Fruit fly (Drosophila melanogaster) whole organism, embryonic: ENCODE results near the gene RpS28b.

Experiments used
- Atf3 ChIP-seq: fragments of 200-800 bp; sonication (Bioruptor generic); optimal IDR thresholded peaks from 3 replicates; lab custom pipeline; 2016; ENCODE audit warnings: missing biosample characterization, missing genetic modification characterization
- Awh ChIP-seq: fragments of 200-800 bp; sonication (Bioruptor generic); IDR thresholded peaks from 2 replicates; pipeline ENCODE4, ENCODE4 v1.3.6; 2022; ENCODE audit warnings: missing biosample characterization, missing genetic modification characterization
- CG11093 ChIP-seq: fragments of 200-800 bp; sonication (Bioruptor generic); IDR thresholded peaks from 3 replicates; pipeline ENCODE4 v1.3.6; 2022; ENCODE audit warnings: missing biosample characterization, missing genetic modification characterization
- CG11247 ChIP-seq: fragments of 200-800 bp; sonication (Bioruptor generic); IDR thresholded peaks from 2 replicates; pipeline ENCODE4 v1.3.6; 2022; ENCODE audit warnings: missing biosample characterization, missing genetic modification characterization
- CG11696 ChIP-seq: fragments of 200-800 bp; sonication (Bioruptor generic); IDR thresholded peaks from 2 replicates; pipeline ENCODE4 v1.3.6; 2022; ENCODE audit warnings: missing biosample characterization, missing genetic modification characterization
- CG12071 ChIP-seq: fragments of 200-800 bp; sonication (Bioruptor generic); optimal IDR thresholded peaks from 3 replicates; lab custom pipeline; 2018; ENCODE audit warnings: missing biosample characterization, mild to moderate bottlenecking, missing genetic modification characterization
- CG12236 ChIP-seq: fragments of 200-800 bp; sonication (Bioruptor generic); optimal IDR thresholded peaks from 2 replicates; lab custom pipeline; 2016; ENCODE audit warnings: missing biosample characterization, missing genetic modification characterization
- CG1529 ChIP-seq: fragments of 200-800 bp; sonication (Bioruptor generic); optimal IDR thresholded peaks from 3 replicates; lab custom pipeline; 2018; ENCODE audit warnings: missing biosample characterization, missing genetic modification characterization
- CG15601 ChIP-seq: fragments of 200-800 bp; sonication (Bioruptor generic); optimal IDR thresholded peaks from 3 replicates; lab custom pipeline; 2019; ENCODE audit warnings: missing biosample characterization, mild to moderate bottlenecking, missing genetic modification characterization, moderate library complexity
- CG1647 ChIP-seq: fragments of 200-800 bp; sonication (Bioruptor generic); optimal IDR thresholded peaks from 3 replicates; lab custom pipeline; 2016; ENCODE audit warnings: missing biosample characterization, missing genetic modification characterization
- CG17361 ChIP-seq: fragments of 200-800 bp; sonication (Bioruptor generic); IDR thresholded peaks from 3 replicates; pipeline ENCODE4 v1.3.6; 2022; ENCODE audit warnings: missing biosample characterization, missing genetic modification characterization
- CG17385 ChIP-seq: fragments of 200-800 bp; sonication (Bioruptor generic); optimal IDR thresholded peaks from 3 replicates; lab custom pipeline; 2018; ENCODE audit warnings: missing biosample characterization, mild to moderate bottlenecking, missing genetic modification characterization
- CG18262 ChIP-seq: fragments of 200-800 bp; optimal IDR thresholded peaks from 3 replicates; lab custom pipeline; 2019; ENCODE audit warnings: missing biosample characterization, mild to moderate bottlenecking, missing genetic modification characterization, moderate library complexity
- CG1832 ChIP-seq: fragments of 200-800 bp; sonication (Bioruptor generic); optimal IDR thresholded peaks from 2 replicates; lab custom pipeline; 2017; ENCODE audit warnings: missing biosample characterization, mild to moderate bottlenecking, missing genetic modification characterization, inconsistent platforms
- CG30431 ChIP-seq: fragments of 200-800 bp; sonication (Bioruptor generic); optimal IDR thresholded peaks from 2 replicates; lab custom pipeline; 2017; ENCODE audit warnings: missing biosample characterization, missing genetic modification characterization
- CG32767 ChIP-seq: fragments of 200-800 bp; sonication (Bioruptor generic); IDR thresholded peaks from 2 replicates; pipeline ENCODE4 v1.3.6; 2022; ENCODE audit warnings: missing biosample characterization, missing genetic modification characterization
- CG34224 ChIP-seq: fragments of 200-800 bp; sonication (Bioruptor generic); IDR thresholded peaks from 3 replicates; pipeline ENCODE4 v1.3.6; 2022; ENCODE audit warnings: missing biosample characterization, missing genetic modification characterization; ENCODE audit not compliant: partially characterized antibody
- CG43689 ChIP-seq: fragments of 200-800 bp; sonication (Bioruptor generic); IDR thresholded peaks from 2 replicates; pipeline ENCODE4 v1.3.6; 2022; ENCODE audit warnings: missing biosample characterization, missing genetic modification characterization
- GATAe ChIP-seq: fragments of 200-800 bp; sonication (Bioruptor generic); conservative IDR thresholded peaks from 2 replicates; pipeline ENCODE4 v1.3.6; 2022; ENCODE audit warnings: missing biosample characterization, missing genetic modification characterization
- Hr78 ChIP-seq, 2 experiments: fragments of 200-800 bp in 1 of 2; fragments of >200 bp in 1 of 2; sonication (Bioruptor generic) in 1 of 2; optimal IDR thresholded peaks; 2 replicates each; lab custom pipeline; 2017 to 2019; ENCODE audit warnings: missing biosample characterization in 2 of 2, missing genetic modification characterization in 2 of 2, mild to moderate bottlenecking in 1 of 2, moderate library complexity in 1 of 2
- MESR4 ChIP-seq: fragments of 200-800 bp; sonication (Bioruptor generic); optimal IDR thresholded peaks from 2 replicates; lab custom pipeline; 2018; ENCODE audit warnings: missing biosample characterization, mild to moderate bottlenecking, missing genetic modification characterization, moderate library complexity
- Nf-YA ChIP-seq: fragments of 200-800 bp; sonication (Bioruptor generic); IDR thresholded peaks from 2 replicates; pipeline ENCODE4 v1.3.6; 2022; ENCODE audit warnings: missing biosample characterization, missing genetic modification characterization
- Nf-YC ChIP-seq: fragments of 200-800 bp; optimal IDR thresholded peaks from 3 replicates; lab custom pipeline; 2019; ENCODE audit warnings: missing biosample characterization, mild to moderate bottlenecking, missing genetic modification characterization, moderate library complexity
- Poxn ChIP-seq: fragments of 200-800 bp; sonication (Bioruptor generic); IDR thresholded peaks from 2 replicates; pipeline ENCODE4 v1.3.6; 2022; ENCODE audit warnings: missing biosample characterization, missing genetic modification characterization
- Ptx1 ChIP-seq: fragments of 200-800 bp; sonication (Bioruptor generic); IDR thresholded peaks from 2 replicates; pipeline ENCODE4 v1.3.6; 2022; ENCODE audit warnings: missing biosample characterization, missing genetic modification characterization
- Sry-δ ChIP-seq: fragments of 200-800 bp; sonication (Bioruptor generic); optimal IDR thresholded peaks from 2 replicates; lab custom pipeline; 2016; ENCODE audit warnings: missing biosample characterization, missing genetic modification characterization
- Xbp1 ChIP-seq: fragments of 200-800 bp; sonication (Bioruptor generic); optimal IDR thresholded peaks from 3 replicates; lab custom pipeline; 2016; ENCODE audit warnings: missing biosample characterization, mild to moderate bottlenecking, missing genetic modification characterization
- ap ChIP-seq: fragments of 200-800 bp; sonication (Bioruptor generic); IDR thresholded peaks from 2 replicates; pipeline ENCODE4 v1.3.6; 2022; ENCODE audit warnings: missing biosample characterization, missing genetic modification characterization
- dan ChIP-seq: fragments of 200-800 bp; sonication (Bioruptor generic); IDR thresholded peaks from 2 replicates; pipeline ENCODE4 v1.3.6; 2022; ENCODE audit warnings: missing biosample characterization, missing genetic modification characterization
- dysf ChIP-seq: fragments of 200-800 bp; sonication (Bioruptor generic); IDR thresholded peaks from 3 replicates; pipeline ENCODE4 v1.3.6; 2022; ENCODE audit warnings: missing biosample characterization, missing genetic modification characterization
- fd102C ChIP-seq: fragments of 200-800 bp; sonication (Bioruptor generic); optimal IDR thresholded peaks from 2 replicates; lab custom pipeline; 2018; ENCODE audit warnings: missing biosample characterization, mild to moderate bottlenecking, missing genetic modification characterization, moderate library complexity
- fd3F ChIP-seq: fragments of 200-800 bp; sonication (Bioruptor generic); optimal IDR thresholded peaks from 2 replicates; lab custom pipeline; 2018; ENCODE audit warnings: missing biosample characterization, mild to moderate bottlenecking, missing genetic modification characterization, moderate library complexity
- hb ChIP-seq: fragments of 200-800 bp; sonication (Bioruptor generic); IDR thresholded peaks from 3 replicates; pipeline ENCODE4 v1.3.6; 2022; ENCODE audit warnings: missing biosample characterization, missing genetic modification characterization; ENCODE audit not compliant: partially characterized antibody
- her ChIP-seq: fragments of 200-800 bp; sonication (Bioruptor generic); optimal IDR thresholded peaks from 2 replicates; lab custom pipeline; 2016; ENCODE audit warnings: missing biosample characterization, missing genetic modification characterization
- ind ChIP-seq: fragments of 200-800 bp; sonication (Bioruptor generic); optimal IDR thresholded peaks from 3 replicates; lab custom pipeline; 2016; ENCODE audit warnings: missing biosample characterization, missing genetic modification characterization
- inv ChIP-seq: fragments of 200-800 bp; sonication (Bioruptor generic); IDR thresholded peaks from 2 replicates; pipeline ENCODE4 v1.3.6; 2022; ENCODE audit warnings: missing biosample characterization, missing genetic modification characterization; ENCODE audit not compliant: partially characterized antibody
- lmd ChIP-seq: fragments of 200-800 bp; sonication (Bioruptor generic); IDR thresholded peaks from 2 replicates; pipeline ENCODE4 v1.3.6; 2022; ENCODE audit warnings: missing biosample characterization, missing genetic modification characterization
- pfk ChIP-seq: fragments of 200-800 bp; sonication (Bioruptor generic); optimal IDR thresholded peaks from 2 replicates; lab custom pipeline; 2018; ENCODE audit warnings: missing biosample characterization, mild to moderate bottlenecking, missing genetic modification characterization, moderate library complexity
- pros ChIP-seq: fragments of 200-800 bp; sonication (Bioruptor generic); optimal IDR thresholded peaks from 3 replicates; lab custom pipeline; 2019; ENCODE audit warnings: missing biosample characterization, mild to moderate bottlenecking, missing genetic modification characterization, moderate library complexity
- repo ChIP-seq: fragments of 200-800 bp; sonication (Bioruptor generic); optimal IDR thresholded peaks from 2 replicates; lab custom pipeline; 2016; ENCODE audit warnings: missing biosample characterization, missing genetic modification characterization
- seq ChIP-seq: fragments of 200-800 bp; sonication (Bioruptor generic); IDR thresholded peaks from 2 replicates; pipeline ENCODE4 v1.3.6; 2022; ENCODE audit warnings: missing biosample characterization, missing genetic modification characterization
- slbo ChIP-seq: fragments of 200-800 bp; sonication (Bioruptor generic); IDR thresholded peaks from 2 replicates; pipeline ENCODE4 v1.3.6; 2022; ENCODE audit warnings: missing biosample characterization, missing genetic modification characterization
- slou ChIP-seq: fragments of 200-800 bp; sonication (Bioruptor generic); optimal IDR thresholded peaks from 3 replicates; lab custom pipeline; 2016; ENCODE audit warnings: missing biosample characterization, missing genetic modification characterization
- so ChIP-seq: fragments of 200-800 bp; sonication (Bioruptor generic); IDR thresholded peaks from 3 replicates; pipeline ENCODE4 v1.3.6; 2022; ENCODE audit warnings: missing biosample characterization, missing genetic modification characterization
- sr ChIP-seq: fragments of 200-800 bp; sonication (Bioruptor generic); IDR thresholded peaks from 3 replicates; pipeline ENCODE4 v1.3.6; 2022; ENCODE audit warnings: missing biosample characterization, missing genetic modification characterization
- tgo ChIP-seq: fragments of 200-800 bp; sonication (Bioruptor generic); IDR thresholded peaks from 3 replicates; pipeline ENCODE4 v1.3.6; 2022; ENCODE audit warnings: missing biosample characterization, missing genetic modification characterization
- tll ChIP-seq, 2 experiments: fragments of 200-800 bp in 1 of 2; fragments of >200 bp in 1 of 2; sonication (Bioruptor generic) in 1 of 2; optimal IDR thresholded peaks; 2 replicates each; lab custom pipeline; 2017 to 2019; ENCODE audit warnings: missing biosample characterization in 2 of 2, missing genetic modification characterization in 2 of 2, mild to moderate bottlenecking in 1 of 2, moderate library complexity in 1 of 2
- tup ChIP-seq: fragments of 200-800 bp; sonication (Bioruptor generic); optimal IDR thresholded peaks from 2 replicates; lab custom pipeline; 2016; ENCODE audit warnings: missing biosample characterization, mild to moderate bottlenecking, missing genetic modification characterization, moderate library complexity
- vfl ChIP-seq: fragments of 200-800 bp; sonication (Bioruptor generic); optimal IDR thresholded peaks from 2 replicates; lab custom pipeline; 2016; ENCODE audit warnings: missing biosample characterization, missing genetic modification characterization
- wek ChIP-seq: fragments of 200-800 bp; sonication (Bioruptor generic); optimal IDR thresholded peaks from 3 replicates; lab custom pipeline; 2018; ENCODE audit warnings: missing biosample characterization, mild to moderate bottlenecking, missing genetic modification characterization, moderate library complexity
- wor ChIP-seq: fragments of 200-800 bp; sonication (Bioruptor generic); IDR thresholded peaks from 2 replicates; pipeline ENCODE4 v1.3.6; 2022; ENCODE audit warnings: missing biosample characterization, missing genetic modification characterization

RpS28b gene

DNA sequence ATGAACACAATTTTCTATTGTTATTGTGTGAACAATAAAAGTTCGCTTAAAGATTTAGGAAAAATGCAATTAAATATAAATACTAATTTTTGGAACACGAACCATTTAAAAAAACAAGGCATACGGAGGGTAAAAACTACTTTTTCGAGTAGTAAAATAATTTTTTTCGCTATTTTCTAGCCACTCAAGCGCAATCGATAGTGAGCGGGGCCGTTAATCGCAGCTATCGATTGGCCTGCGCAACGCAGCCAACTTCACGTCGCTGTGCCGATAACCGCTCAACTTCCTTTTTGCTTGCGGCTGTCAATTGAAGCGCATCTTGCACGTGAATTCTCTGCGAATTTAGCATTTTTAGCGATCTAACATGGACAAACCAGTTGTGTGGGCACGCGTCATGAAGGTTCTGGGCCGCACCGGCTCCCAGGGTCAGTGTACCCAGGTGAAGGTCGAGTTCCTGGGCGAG is at the start of gene RpS28b (continued):
- TF ChIP-seq wek, result peak; percentile 91
- peak; percentile 75 for TF ChIP-seq CG12236
- TF ChIP-seq CG1647, result peak; percentile 70
- TF ChIP-seq ap (GFP tag; lab: Robert Waterston, UW), result peak; percentile 80
- TF ChIP-seq CG11696 (GFP tag; lab: Robert Waterston, UW), result peak; percentile 77
- peak; percentile 61 for TF ChIP-seq CG32767 (GFP tag; lab: Robert Waterston, UW)
- TF ChIP-seq so (GFP tag; lab: Robert Waterston, UW), result peak; percentile 83
- TF ChIP-seq CG1832, result no peak
- peak; percentile 87 for TF ChIP-seq Nf-YA (GFP tag; lab: Robert Waterston, UW)
- TF ChIP-seq her (GFP tag; lab: Kevin White, UChicago), result peak; percentile 91
- peak; percentile 88 for TF ChIP-seq dysf
- TF ChIP-seq repo (GFP tag; lab: Kevin White, UChicago), result peak; percentile 80
- peak; percentile 74 for TF ChIP-seq fd102C
- TF ChIP-seq CG12071 (GFP tag; lab: Kevin White, UChicago), result peak; percentile 95
- TF ChIP-seq CG1529 (GFP tag; lab: Kevin White, UChicago), result peak; percentile 79
- TF ChIP-seq Sry-δ, result peak; percentile 78
- peak; percentile 62; the same call in 1 of the 2 replicates for TF ChIP-seq inv (GFP tag; lab: Robert Waterston, UW)
- TF ChIP-seq Nf-YC (tag; lab: Kevin White, UChicago), result peak; percentile 48
- peak; percentile 82 for TF ChIP-seq slou (GFP tag; lab: Kevin White, UChicago)
- peak; percentile 80 for TF ChIP-seq tgo
- TF ChIP-seq pfk, result peak; percentile 80
- peak; percentile 56 for TF ChIP-seq vfl
- TF ChIP-seq CG17385 (GFP tag; lab: Kevin White, UChicago), result peak; percentile 89
- peak; percentile 89 for TF ChIP-seq CG30431 (GFP tag; lab: Kevin White, UChicago)
- peak; percentile 98 for TF ChIP-seq MESR4 (GFP tag; lab: Kevin White, UChicago)
- TF ChIP-seq CG15601 (tag; lab: Kevin White, UChicago), result peak; percentile 76
- TF ChIP-seq CG11247 (GFP tag; lab: Robert Waterston, UW), result peak; percentile 95
- no peak for TF ChIP-seq Hr78 (GFP tag; optimal IDR thresholded peaks at IDR 0.05; lab: Kevin White, UChicago)
- peak; percentile 46 for TF ChIP-seq tup (GFP tag; lab: Kevin White, UChicago)
- TF ChIP-seq pros (GFP tag; lab: Kevin White, UChicago), result peak; percentile 10
- TF ChIP-seq Poxn, result peak; percentile 33; the same call in 1 of the 2 replicates
- peak; percentile 74 for TF ChIP-seq GATAe (GFP tag; lab: Robert Waterston, UW)
- peak; percentile 77 for TF ChIP-seq fd3F
- peak; percentile 90 for TF ChIP-seq Awh (GFP tag; lab: Robert Waterston, UW)
- TF ChIP-seq CG34224 (GFP tag; lab: Robert Waterston, UW), result peak; percentile 57
- TF ChIP-seq wor, result peak; percentile 14; the same call in 1 of the 2 replicates
- 0 out of 3 replicates have a peak, but pooled peaks have one; percentile 56 for TF ChIP-seq CG11093 (GFP tag; lab: Robert Waterston, UW)
- TF ChIP-seq CG17361 (GFP tag; lab: Robert Waterston, UW), result peak; percentile 71
- peak; percentile 66 for TF ChIP-seq ind
- TF ChIP-seq lmd (GFP tag; lab: Robert Waterston, UW), result peak; percentile 83
- TF ChIP-seq seq (GFP tag; lab: Robert Waterston, UW), result peak; percentile 76
- peak; percentile 95 for TF ChIP-seq sr (GFP tag; lab: Robert Waterston, UW)
- no peak for TF ChIP-seq tll (GFP tag; optimal IDR thresholded peaks at IDR 0.05; lab: Kevin White, UChicago)
- TF ChIP-seq slbo (GFP tag; lab: Robert Waterston, UW), result peak; percentile 96
- TF ChIP-seq CG43689 (GFP tag; lab: Robert Waterston, UW), result peak; percentile 87
- peak; percentile 81 for TF ChIP-seq Xbp1 (GFP tag; lab: Kevin White, UChicago)
- peak; percentile 75 for TF ChIP-seq Atf3 (GFP tag; lab: Kevin White, UChicago)
- TF ChIP-seq Ptx1 (GFP tag; lab: Robert Waterston, UW), result peak; percentile 86
- peak; percentile 37 for TF ChIP-seq CG18262 (tag; lab: Kevin White, UChicago)
- TF ChIP-seq dan (GFP tag; lab: Robert Waterston, UW), result no peak
- peak; percentile 69 for TF ChIP-seq hb (GFP tag; lab: Robert Waterston, UW)
